Fruit fly (Drosophila melanogaster): ENCODE results near the gene CG31924.

The CG31924 gene

DNA sequence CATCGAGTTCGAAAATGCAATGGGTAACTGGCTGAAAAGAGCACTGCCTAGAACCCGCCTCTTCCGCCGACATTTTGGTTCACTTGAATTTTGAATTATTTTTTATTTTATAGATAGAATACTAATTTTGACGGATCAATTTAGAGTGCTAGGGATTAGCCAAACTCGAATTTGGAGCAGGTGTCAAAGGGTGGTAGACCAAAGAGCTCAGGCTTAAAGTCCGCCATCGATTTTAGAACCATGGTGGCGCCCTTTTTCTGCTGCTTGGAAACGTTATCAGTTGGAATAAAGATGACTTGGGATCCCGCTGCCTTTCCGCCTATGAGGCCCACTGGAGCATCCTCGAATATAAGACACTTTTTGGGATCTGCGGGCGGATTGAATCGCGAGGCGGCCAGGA, at the start of gene CG31924:
CG31924 (minus strand) TSS at position 101 of the 400 bp plus-strand sequence.
- no peak for TF ChIP-seq noc (tag; optimal IDR thresholded peaks at IDR 0.05)

DNA sequence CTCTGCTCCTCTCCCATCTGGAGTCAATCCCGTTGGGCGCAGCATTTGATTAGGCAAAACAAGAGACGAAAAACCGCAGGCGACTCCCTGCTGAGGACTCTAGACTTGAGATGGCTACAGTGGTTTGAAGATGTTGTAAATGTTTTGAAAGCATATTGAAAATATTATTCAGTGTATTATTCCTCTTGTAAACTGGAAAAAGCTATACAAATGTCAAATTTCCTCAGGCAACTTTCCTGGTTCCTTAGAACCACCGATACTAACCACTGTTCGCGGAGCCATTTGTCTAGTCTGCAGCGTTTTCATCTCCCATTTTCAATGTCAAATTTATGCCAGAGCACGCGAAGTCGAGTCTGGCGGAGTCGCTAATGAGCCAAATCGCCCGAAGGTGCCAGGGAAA, 48.0 kb upstream of the CG31924 start:
- no peak for TF ChIP-seq noc (tag; optimal IDR thresholded peaks at IDR 0.05)

DNA sequence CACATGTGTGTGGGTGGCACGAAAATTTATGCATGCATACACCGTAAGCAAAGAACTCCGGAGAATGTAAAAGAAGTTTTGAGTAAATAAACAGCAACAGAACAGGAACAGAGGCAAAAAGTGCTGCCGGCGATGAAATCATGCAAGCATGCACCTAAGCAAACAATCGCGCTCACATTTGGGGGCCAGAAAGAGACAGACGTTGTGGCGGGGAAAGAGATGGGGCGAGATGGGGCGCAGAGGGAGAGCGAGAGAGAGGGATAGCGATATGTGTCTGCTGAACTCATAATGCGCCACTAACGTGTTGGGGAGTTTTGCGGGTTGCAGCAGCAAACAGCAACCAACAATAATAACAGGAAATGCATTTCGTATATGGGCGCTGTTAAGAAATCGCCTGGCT, 44.7 kb upstream of the CG31924 start:
- TF ChIP-seq noc (tag; optimal IDR thresholded peaks at IDR 0.05): no peak

DNA sequence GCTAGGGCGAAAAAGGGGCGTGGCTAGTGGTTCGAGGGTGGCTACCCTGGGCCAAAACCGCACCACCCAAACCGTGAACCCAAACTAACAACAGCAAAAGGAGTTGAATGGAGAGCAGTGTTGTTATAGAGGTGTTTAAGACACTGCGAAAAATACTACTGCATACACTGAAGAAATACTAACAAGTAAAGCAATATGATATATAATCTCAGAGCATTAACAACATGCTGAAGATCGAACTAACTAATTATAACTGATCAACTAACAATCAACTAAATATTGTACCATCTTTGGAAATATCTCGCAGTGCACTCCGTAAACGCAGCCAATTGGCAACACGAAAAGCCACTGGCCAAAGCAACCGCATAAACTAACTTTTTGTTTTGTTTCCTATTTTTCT, 38.9 kb upstream of the CG31924 start:
- no peak for TF ChIP-seq noc (tag; optimal IDR thresholded peaks at IDR 0.05)

DNA sequence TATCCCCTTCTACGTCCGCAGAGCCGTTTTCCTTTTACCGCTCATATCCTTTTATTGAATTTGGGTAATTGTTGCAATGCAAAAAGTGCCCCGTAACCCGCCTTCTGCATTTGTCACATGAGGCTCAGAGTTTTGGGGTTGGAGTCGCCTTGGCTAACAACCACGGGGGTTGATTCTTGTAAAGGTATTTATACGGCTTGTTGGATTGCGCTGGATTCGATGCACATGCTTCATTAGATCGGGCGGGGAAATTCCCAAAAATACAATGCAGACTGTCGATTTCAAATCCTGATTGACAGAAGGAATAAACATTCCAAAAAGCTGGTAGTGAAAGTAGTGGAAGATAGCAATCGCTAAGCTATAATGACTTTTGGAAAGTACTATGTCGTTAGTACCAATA, 35.6 kb upstream of the CG31924 start:
- TF ChIP-seq noc (tag; optimal IDR thresholded peaks at IDR 0.05): no peak

DNA sequence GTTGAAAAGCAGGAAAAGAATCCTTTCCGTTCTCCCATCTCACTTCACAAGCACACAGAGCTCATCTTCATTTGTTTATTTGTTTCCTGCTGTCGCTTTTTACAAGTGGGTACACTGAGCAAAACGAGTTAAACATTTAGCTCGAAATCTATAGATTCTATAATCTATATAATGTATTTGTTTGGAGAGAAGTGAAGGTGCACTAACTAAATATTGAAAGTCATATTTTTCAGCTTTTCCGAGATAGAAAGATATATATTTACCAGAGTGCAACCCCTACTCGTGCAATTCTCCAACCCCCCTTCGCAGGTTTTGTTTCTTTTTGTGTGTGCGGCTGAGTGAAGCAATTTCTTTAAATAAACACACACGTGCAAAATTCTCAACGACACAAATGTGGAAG, 33.1 kb upstream of the CG31924 start:
- TF ChIP-seq noc (tag; optimal IDR thresholded peaks at IDR 0.05): no peak

DNA sequence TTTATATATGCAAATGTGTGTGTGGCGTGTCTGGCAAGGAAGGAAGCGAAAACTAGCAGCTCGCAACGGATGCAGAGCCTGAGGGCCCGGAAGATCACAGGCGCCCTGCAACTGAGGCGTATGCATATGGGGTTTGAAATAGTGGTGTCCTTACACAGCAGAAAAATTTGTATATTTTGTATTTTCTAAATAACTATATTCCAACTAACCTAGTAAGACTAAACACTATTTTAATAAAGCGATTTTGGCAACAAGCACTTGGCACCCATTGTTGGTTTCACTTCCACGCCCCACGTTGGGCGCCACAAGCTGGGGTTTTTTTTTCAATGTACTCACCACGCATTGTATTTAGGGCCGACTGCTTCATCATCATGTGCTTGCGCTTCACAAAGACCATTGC, 31.8 kb upstream of the CG31924 start:
- no peak for TF ChIP-seq noc (tag; optimal IDR thresholded peaks at IDR 0.05)

DNA sequence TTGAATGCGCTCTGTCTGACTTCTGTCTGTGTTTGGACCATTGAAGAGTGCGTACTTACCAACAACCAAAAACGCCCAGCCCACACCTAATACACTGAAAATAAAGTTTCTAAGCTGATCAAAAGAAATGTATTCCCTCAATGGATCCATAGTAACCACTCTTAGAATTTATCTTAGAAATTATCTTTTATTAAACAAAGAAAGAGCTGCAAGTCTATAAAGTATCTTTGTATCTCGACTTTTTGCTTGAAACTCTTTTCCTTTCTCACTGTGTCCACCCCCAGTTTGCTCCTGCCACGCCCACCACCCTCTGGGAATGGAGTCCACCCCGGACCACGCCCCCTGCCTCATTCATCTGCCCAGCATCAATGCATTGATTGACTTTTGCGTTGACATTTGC, 22.9 kb upstream of the CG31924 start:
- no peak for TF ChIP-seq noc (tag; optimal IDR thresholded peaks at IDR 0.05)

DNA sequence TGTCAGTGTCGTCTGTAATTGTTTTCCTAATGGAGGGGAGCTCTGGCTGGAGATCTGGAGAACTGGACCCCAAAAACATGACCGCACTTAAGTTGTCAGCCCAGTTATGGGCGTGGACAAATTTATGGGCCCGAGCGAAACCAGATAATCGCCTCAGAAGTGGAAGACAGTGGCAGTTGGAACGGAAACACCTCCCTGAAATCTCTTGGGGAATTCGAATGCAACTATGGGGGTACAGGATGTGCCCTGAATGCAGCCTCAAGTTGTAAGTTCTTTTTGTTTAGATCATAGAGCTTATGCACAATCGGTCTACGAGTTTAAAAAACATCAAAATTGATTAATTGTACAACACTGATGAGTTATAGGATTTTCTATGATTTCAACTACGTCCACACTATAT, 13.0 kb upstream of the CG31924 start, which contains the start of gene CG14346:
CG14346 (plus strand) TSS at position 301 of the 400 bp plus-strand sequence.
- no peak for TF ChIP-seq noc (tag; optimal IDR thresholded peaks at IDR 0.05)

DNA sequence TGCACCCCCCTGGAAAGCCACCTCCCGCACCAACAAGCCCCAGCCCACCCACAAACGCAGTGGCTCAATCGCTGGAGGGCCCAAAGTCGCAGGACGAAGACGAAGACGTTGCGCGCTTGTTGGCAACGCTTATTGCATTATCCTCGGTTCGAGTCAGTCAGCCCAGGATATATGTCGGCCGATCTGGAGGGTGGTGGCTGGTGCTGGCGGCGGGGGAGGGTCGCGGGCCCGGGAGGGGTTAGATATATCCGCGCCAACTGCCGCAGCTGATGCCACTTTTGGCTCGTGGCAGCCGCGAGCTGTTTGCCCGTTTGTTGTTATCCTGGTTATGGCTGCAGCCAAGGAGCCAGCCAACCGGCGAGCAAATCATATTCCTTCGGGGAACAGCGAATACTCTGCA, 10.3 kb upstream of the CG31924 start:
- TF ChIP-seq noc (tag; optimal IDR thresholded peaks at IDR 0.05): no peak

DNA sequence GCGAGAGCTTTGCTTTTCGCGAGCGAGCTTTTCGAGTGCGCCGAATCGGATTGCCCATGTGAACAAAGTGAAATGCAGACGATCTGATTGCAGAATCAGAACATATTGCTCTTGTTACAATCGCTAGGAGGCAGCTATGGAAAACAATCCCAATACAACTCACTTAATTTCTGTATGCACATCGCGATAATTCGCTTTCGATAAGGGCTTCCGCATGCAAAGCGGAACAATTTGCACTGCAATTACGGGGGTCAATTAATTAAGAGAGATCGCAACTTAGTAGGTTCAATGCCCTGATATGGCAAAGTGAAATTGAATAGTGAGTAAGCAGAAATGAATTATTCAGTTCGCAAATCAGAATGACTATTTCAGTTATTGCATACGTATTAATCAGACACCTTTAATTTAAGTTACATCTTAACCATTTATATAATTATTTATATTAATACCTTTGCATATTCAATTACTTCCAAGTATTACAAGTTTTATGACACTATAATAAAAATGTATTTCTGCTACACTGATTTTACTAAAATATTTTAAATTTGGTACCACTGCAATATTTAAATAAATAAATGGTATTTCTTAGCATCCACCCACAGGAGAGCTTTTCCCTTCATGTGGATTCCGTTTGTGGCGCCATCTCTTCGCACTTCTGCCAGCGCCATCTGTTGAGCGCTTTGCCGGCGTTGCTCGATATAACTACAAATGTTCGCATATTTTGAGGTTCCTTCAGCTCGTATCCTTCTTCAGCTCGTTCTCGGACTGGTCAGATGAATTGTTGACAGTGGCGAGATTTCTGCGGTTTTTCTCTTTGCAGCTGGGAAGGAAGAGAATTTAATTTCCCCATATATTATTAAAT, 7.3 kb upstream of the CG31924 start, which contains the start of gene NLaz:
NLaz (minus strand) TSS at position 51 of the 862 bp plus-strand sequence.
- no peak for TF ChIP-seq noc (tag; optimal IDR thresholded peaks at IDR 0.05)

DNA sequence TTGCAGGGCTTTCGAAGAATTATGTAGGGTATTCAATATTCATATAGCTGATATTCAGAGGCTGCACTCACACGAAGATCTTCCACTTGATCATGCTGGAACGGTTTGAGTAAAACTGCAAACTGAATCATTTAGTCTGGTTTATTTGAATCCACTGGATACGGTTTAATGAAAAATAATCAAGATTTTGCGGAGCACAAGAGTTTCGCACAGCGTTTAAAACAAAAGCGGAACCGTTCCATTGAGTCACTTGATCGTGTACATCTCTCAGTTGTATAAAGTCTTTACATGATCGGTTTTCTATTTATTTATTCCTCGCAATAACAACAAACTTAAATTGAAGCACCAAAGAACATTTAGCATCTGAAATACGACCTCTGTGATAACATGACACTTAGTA, 5.0 kb upstream of the CG31924 start, which contains the start of gene CG31659:
CG31659 (minus strand) TSS at position 101 of the 400 bp plus-strand sequence.
- TF ChIP-seq noc (tag; optimal IDR thresholded peaks at IDR 0.05): no peak

DNA sequence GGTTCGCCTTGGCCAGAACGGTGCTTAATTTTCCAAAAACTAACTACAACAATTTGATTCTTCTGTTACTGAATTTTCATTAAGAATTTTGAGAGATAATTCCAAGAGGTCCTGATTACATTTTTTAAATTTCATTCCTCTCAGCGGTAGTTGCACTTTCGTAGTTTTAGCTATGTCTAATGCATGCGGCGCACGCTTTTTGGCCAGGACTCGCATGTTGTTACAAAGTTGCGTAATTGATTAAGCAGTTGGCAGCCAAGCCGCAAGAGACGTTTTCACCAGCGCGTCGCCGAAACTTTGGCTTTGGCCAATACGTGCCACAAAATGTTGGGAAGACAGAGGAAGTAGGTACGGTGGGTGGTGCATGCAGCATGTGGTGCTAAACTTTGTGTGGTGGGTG, 1.1 kb upstream of the CG31924 start, which contains the start of gene CG5565:
CG5565 (minus strand) TSS at position 101 of the 400 bp plus-strand sequence.
- no peak for TF ChIP-seq noc (tag; optimal IDR thresholded peaks at IDR 0.05)

DNA sequence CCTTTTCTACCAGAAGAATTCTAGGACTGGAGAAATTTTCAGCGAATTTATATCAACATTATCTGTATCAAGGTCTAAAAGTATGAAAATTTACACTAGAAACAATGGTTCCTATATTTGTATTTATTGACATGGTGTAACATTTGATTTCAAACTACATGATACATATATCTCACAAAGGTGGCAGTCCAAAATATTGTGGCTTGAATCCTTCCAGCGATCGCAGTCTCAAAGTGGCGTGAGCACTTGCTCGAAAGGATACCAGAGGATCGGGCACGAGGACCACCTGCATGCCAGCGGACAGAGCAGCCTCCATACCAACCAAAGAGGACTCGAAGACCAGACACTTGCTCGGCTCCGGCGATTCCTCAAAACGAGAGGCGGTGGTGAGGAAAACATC, 710 bp downstream of the CG31924 start, which contains the start of gene CG5561:
CG5561 (minus strand) TSS at position 101 of the 400 bp plus-strand sequence.
- no peak for TF ChIP-seq noc (tag; optimal IDR thresholded peaks at IDR 0.05)

DNA sequence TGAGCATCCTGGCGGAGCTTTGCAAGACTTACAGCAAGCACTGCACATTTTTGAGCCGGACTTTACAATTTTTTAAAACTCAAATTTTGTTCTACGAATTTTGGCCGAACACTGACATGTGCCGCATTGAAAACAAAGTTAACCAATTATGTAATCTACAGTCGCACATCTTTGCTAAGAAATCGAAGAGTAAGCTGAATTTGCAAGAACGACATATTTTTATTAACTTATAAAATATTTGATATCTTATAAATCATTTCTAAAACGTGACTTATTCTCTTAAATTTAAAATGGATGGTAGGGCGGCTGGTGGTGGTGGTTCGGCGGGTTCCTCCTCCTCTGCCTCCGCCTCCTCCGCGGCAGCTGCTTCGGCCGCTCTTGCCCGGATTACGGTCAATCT, 2.0 kb downstream of the CG31924 start, which contains the start of gene CG5556:
CG5556 (minus strand) TSS at position 101 of the 400 bp plus-strand sequence.
- TF ChIP-seq noc (tag; optimal IDR thresholded peaks at IDR 0.05): no peak

DNA sequence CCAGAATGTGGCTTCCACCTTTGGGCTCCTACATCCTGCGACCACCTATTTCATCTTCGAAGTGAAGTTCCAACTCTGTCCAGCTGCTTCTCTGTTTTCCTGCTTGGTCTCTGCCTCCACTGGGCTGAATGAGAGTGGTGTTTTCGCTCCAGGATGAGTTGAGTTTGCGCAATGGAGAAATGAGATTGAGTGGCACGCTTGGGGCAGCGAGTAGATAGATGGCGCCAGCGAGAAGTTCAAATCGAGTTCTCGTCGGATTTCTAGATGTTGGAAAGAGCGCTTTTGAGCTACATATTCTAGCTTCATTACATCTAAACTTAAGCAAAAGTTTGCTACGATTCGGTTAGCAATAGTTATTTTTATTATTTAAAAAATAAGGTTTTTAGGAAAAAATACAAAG, 8.7 kb downstream of the CG31924 start:
- no peak for TF ChIP-seq noc (tag; optimal IDR thresholded peaks at IDR 0.05)

DNA sequence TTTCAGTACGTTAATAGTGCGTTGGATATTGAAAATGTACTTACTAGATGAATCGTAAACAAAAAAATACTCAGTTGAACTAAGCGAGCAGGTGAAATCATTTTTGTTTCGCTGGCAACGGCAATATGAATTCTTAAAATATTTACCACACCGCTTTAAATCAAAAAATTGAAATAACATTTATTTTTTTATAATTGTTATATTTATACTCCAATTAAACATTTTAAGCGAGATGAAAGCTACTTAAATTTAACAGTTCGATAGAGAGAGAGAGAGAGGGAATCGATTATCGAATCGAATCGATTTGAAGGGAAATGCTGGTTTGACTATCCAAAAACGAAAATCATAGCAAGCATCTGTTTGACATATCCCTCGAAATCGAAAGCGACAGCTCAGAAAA, 10.6 kb downstream of the CG31924 start, which contains the start of the genes CG33922 and Cdlc2:
CG33922 (minus strand) TSS at position 101 of the 400 bp plus-strand sequence.
Cdlc2 (plus strand) TSS at position 330 of the 400 bp plus-strand sequence.
- no peak for TF ChIP-seq noc (tag; optimal IDR thresholded peaks at IDR 0.05)

Data from whole organism, larva.